Worm (Caenorhabditis elegans) whole organism, early embryonic: Measurements from ENCODE around the gene sup-18.

Source experiments
- aly-1 ChIP-seq: sonication (generic microtip); optimal IDR thresholded peaks from 2 replicates; lab custom pipeline; 2016; ENCODE audit warnings: missing genetic modification characterization, missing compliant biosample characterization
- ceh-13 ChIP-seq: fragments of 200-800 bp; sonication (Bioruptor generic); optimal IDR thresholded peaks from 2 replicates; lab custom pipeline; 2018; ENCODE audit warnings: mild to moderate bottlenecking, missing genetic modification characterization, missing compliant biosample characterization
- ceh-36 ChIP-seq: sonication (generic microtip); optimal IDR thresholded peaks from 2 replicates; lab custom pipeline; 2016; ENCODE audit warnings: missing genetic modification characterization, inconsistent platforms, missing compliant biosample characterization
- ets-7 ChIP-seq: sonication (generic microtip); optimal IDR thresholded peaks from 2 replicates; lab custom pipeline; 2016; ENCODE audit warnings: missing genotype, missing genetic modification characterization, missing compliant biosample characterization
- sea-1 ChIP-seq: fragments of 200-800 bp; sonication (Bioruptor generic); conservative IDR thresholded peaks from 2 replicates; pipeline ENCODE4 v1.3.6; 2022; ENCODE audit warnings: missing genetic modification characterization, missing compliant biosample characterization
- tbx-11 ChIP-seq: fragments of 200-800 bp; sonication (Bioruptor generic); IDR thresholded peaks from 2 replicates; pipeline ENCODE4 v1.3.6; 2022; ENCODE audit warnings: missing genetic modification characterization, missing compliant biosample characterization
- tra-4 ChIP-seq: sonication (generic microtip); optimal IDR thresholded peaks from 2 replicates; lab custom pipeline; 2017; ENCODE audit warnings: missing genetic modification characterization, missing compliant biosample characterization

DNA sequence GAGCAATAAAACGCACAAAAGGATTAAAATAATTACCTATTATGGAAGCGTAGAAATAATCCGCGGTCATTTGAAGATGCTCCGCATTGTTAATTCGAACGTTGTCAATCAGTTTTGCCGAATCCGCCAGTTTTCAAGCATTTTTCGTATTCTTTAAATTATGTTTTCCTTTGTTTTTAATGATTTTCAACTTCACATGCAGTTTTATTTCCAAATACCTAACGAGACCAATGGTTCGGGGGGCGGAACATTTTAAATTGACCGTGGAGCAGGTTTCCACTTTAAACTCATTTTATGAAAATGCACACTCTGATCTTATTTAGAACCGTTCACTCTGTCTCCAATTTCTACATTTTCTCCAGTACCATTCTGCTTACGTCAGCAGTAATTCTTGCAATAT lies 16.0 kb upstream of the sup-18 start, which contains the start of gene ZK688.4:
- TF ChIP-seq sea-1 (no peak), tbx-11 (GFP tag; lab: Robert Waterston, UW) (no peak), aly-1 (tag; lab: Kevin White, UChicago) (no peak), ceh-13 (no peak), ets-7 (no peak), ceh-36 (tag; lab: Kevin White, UChicago) (no peak), tra-4 (tag; lab: Kevin White, UChicago) (no peak)
